Fruit fly (Drosophila melanogaster): ENCODE data around the gene CG7966.

- TF ChIP-seq CG4496 (GFP tag; IDR thresholded peaks at IDR 0.05) (no peak), CG15710 (tag; optimal IDR thresholded peaks at IDR 0.05) (no peak), CG32121 (GFP tag; IDR thresholded peaks at IDR 0.05) (no peak)
Observed at dm6 chr3R:13042258-13043032, 8.8 kb downstream of the CG7966 start, which contains the start of gene snk.
